Fruit fly (Drosophila melanogaster): ENCODE measurements around the gene Acsx1R.

DNA sequence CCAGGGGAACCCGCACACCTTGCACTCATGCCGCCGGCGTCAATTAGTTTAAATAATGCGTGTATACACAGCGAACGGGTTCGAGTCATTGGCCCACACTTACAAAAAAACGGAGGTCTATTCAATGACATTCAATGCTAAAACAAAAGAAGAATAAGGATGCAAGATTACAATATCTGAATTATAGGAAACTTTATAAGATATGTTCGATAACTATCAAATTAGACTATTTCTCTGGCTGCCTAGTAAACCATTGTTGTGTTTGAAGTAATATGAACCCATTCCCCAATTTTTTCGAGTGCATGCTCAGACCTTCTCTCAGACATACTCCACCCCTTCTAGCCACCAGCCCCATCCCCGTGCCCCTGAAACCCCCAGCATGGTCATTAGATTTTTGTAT lies 43.9 kb upstream of the Acsx1R start:
- TF ChIP-seq Hand (GFP tag; optimal IDR thresholded peaks at IDR 0.05) (no peak), twi (tag; optimal IDR thresholded peaks at IDR 0.05) (no peak), wor (GFP tag; IDR thresholded peaks at IDR 0.05) (no peak), ERR (GFP tag; optimal IDR thresholded peaks at IDR 0.05) (no peak), Adf1 (GFP tag; IDR thresholded peaks at IDR 0.05) (no peak), CG8924 (tag; optimal IDR thresholded peaks at IDR 0.05) (peak; percentile 22), ftz-f1 (GFP tag; optimal IDR thresholded peaks at IDR 0.05) (no peak), CG11723 (GFP tag; optimal IDR thresholded peaks at IDR 0.05) (no peak), D19B (GFP tag; optimal IDR thresholded peaks at IDR 0.05) (no peak), CG4617 (GFP tag; optimal IDR thresholded peaks at IDR 0.05; ENCODE audit: borderline replicate concordance) (no peak)

Data from whole organism, embryonic.